Worm (Caenorhabditis elegans): Measurements from ENCODE around the gene frm-10.

Gene frm-10

DNA sequence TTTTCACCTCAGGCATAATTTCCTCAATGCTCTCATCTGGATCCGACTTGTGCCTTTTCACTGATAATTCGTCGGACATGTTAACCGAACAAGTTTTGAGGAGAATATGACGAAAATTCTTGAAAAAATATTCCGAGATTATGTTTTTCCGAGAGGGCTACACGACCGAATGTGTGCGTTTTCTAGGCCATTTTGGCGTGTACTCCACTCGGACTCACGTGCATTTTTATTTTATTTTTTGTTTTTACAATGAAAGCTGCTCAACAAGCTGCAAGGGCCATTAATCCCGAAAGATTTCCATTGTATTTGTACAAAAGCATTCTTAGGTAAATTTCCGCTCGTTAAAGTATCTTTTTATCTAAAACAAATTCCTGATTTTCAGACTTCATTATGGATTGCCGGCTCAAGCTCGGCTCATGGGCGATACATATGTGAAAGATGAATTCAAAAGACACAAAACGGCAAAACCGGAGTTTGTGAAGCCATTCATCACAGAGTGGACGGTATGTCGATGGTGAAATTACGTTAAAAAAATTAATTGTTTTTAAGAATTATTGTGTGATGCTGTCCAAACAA is 5.3 kb downstream of the frm-10 start, which contains the start of the genes F25H9.6 and F25H9.7 (continued):
- TF ChIP-seq fkh-10 (GFP tag; optimal IDR thresholded peaks at IDR 0.05): no peak
- peak; percentile 39 for TF ChIP-seq tbx-2 (tag; optimal IDR thresholded peaks at IDR 0.05)
- no peak for TF ChIP-seq ztf-11 (tag; optimal IDR thresholded peaks at IDR 0.05)
- TF ChIP-seq eor-1 (tag; optimal IDR thresholded peaks at IDR 0.05): no peak
- TF ChIP-seq aly-2 (tag; optimal IDR thresholded peaks at IDR 0.05): no peak
- no peak for TF ChIP-seq nhr-237 (tag; optimal IDR thresholded peaks at IDR 0.05)
- peak; percentile 18 for TF ChIP-seq egl-27 (tag; optimal IDR thresholded peaks at IDR 0.05)
- no peak for TF ChIP-seq ztf-4 (tag; optimal IDR thresholded peaks at IDR 0.05)
- no peak for TF ChIP-seq sea-2 (GFP tag; optimal IDR thresholded peaks at IDR 0.05)
- TF ChIP-seq lin-39 (tag; optimal IDR thresholded peaks at IDR 0.05): peak; percentile 49
- no peak for TF ChIP-seq unc-62 (GFP tag; optimal IDR thresholded peaks at IDR 0.05)
- no peak for TF ChIP-seq fkh-2 (tag; optimal IDR thresholded peaks at IDR 0.05)
- TF ChIP-seq lin-15B (tag; optimal IDR thresholded peaks at IDR 0.05): peak; percentile 76
- no peak for TF ChIP-seq ceh-82 (tag; optimal IDR thresholded peaks at IDR 0.05)
- TF ChIP-seq mml-1 (tag; optimal IDR thresholded peaks at IDR 0.05): no peak
- TF ChIP-seq nhr-77 (tag; optimal IDR thresholded peaks at IDR 0.05): peak; percentile 27
- TF ChIP-seq pqm-1 (tag; optimal IDR thresholded peaks at IDR 0.05): peak; percentile 60
- TF ChIP-seq egl-5 (tag; optimal IDR thresholded peaks at IDR 0.05): no peak
- TF ChIP-seq nhr-28 (tag; optimal IDR thresholded peaks at IDR 0.05): no peak
- peak; percentile 54 for TF ChIP-seq jun-1 (tag; optimal IDR thresholded peaks at IDR 0.05)
- TF ChIP-seq zag-1 (tag; optimal IDR thresholded peaks at IDR 0.05): no peak

DNA sequence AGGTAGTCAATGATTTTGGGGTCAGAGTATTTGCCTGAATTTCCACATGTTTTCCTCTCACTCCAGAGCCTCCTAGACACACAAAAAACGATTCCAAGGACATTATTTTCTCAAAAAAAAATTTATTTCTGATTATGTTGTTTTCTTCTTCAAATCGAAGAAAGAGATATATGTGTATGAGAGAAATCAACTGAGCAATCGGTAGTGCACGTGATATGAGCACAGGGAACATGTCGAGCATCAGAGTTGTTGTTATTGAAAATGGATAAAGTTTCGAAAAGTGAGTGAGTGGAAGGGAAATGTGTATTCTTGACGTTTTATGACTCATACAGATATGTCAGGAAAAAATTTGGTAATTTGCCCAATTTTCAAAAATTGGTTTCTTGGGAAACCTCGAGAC is 9.1 kb downstream of the frm-10 start:
- TF ChIP-seq lin-15B (tag; optimal IDR thresholded peaks at IDR 0.05) (no peak), nfya-1 (tag; optimal IDR thresholded peaks at IDR 0.05; ENCODE audit: insufficient read depth) (peak; percentile 8)

DNA sequence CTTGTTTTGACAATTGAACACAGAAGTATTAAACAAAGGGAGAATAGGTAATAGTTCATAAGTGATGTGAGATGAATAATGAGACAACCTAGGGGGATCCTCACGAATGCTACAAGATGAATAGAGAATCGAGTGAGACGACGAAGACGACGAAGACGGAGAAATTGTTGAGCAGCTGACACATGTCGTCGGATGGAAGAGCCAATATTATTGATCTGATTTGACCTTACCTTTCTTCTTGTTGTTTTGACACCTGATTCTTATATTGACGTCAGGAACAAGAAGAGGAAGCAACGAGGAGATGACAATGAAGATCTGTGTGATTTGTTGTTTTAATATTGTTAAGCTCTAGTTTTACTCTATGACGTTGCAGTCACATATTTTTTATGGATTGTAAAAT is 10.5 kb downstream of the frm-10 start, which contains the start of gene T10G3.1:
T10G3.1 (minus strand) TSS at position 213 of the 400 bp plus-strand sequence.
- TF ChIP-seq pha-4 (tag; optimal IDR thresholded peaks at IDR 0.05) (no peak), ceh-9 (tag; optimal IDR thresholded peaks at IDR 0.05) (no peak), lin-15B (tag; optimal IDR thresholded peaks at IDR 0.05) (no peak), ZK546.5 (tag; optimal IDR thresholded peaks at IDR 0.05) (no peak), ceh-82 (tag; optimal IDR thresholded peaks at IDR 0.05) (no peak), daf-12 (tag; optimal IDR thresholded peaks at IDR 0.05) (no peak), elt-2 (tag; optimal IDR thresholded peaks at IDR 0.05) (no peak), mdl-1 (tag; optimal IDR thresholded peaks at IDR 0.05) (no peak), nhr-237 (tag; optimal IDR thresholded peaks at IDR 0.05) (no peak), ztf-4 (tag; optimal IDR thresholded peaks at IDR 0.05) (no peak), nhr-12 (tag; optimal IDR thresholded peaks at IDR 0.05) (no peak), lin-39 (tag; optimal IDR thresholded peaks at IDR 0.05) (no peak), elt-1 (tag; optimal IDR thresholded peaks at IDR 0.05) (no peak), ama-1 (optimal IDR thresholded peaks at IDR 0.05) (no peak), nhr-11 (tag; optimal IDR thresholded peaks at IDR 0.05) (no peak), hmg-11 (tag; optimal IDR thresholded peaks at IDR 0.05) (no peak), nhr-76 (tag; optimal IDR thresholded peaks at IDR 0.05) (no peak), skn-1 (tag; optimal IDR thresholded peaks at IDR 0.05) (no peak), nhr-67 (tag; optimal IDR thresholded peaks at IDR 0.05) (no peak)

DNA sequence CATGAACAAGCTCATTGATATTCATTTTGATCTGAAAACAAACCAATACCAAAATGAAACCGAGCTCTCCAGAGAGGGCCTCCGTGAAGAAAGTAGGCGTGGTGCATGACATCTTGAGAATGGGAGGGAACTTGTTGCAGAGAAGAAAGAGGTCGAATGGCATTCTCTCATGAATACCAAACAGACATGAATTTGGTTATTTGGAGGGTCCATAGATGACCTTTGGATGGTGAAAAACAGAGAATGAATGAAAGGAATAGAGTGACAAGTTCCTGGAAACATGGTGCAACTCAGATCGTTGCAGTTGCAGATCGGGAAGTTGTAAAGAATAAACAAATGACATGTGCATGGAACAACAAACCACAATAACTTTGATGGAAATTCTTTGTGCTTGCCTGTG is 13.3 kb downstream of the frm-10 start, which contains the start of gene T10G3.8:
T10G3.8 (minus strand) TSS at position 101 of the 400 bp plus-strand sequence.
- TF ChIP-seq nhr-76 (tag; optimal IDR thresholded peaks at IDR 0.05) (no peak), eor-1 (tag; optimal IDR thresholded peaks at IDR 0.05) (no peak), ama-1 (optimal IDR thresholded peaks at IDR 0.05) (no peak), nfya-1 (tag; optimal IDR thresholded peaks at IDR 0.05; ENCODE audit: insufficient read depth) (no peak), nhr-67 (tag; optimal IDR thresholded peaks at IDR 0.05) (no peak), nhr-237 (tag; optimal IDR thresholded peaks at IDR 0.05) (no peak), nhr-11 (tag; optimal IDR thresholded peaks at IDR 0.05) (no peak), tbx-2 (tag; optimal IDR thresholded peaks at IDR 0.05) (no peak), elt-2 (tag; optimal IDR thresholded peaks at IDR 0.05) (no peak), sea-2 (GFP tag; optimal IDR thresholded peaks at IDR 0.05) (no peak), nhr-43 (tag; optimal IDR thresholded peaks at IDR 0.05; ENCODE audit: poor library complexity, severe bottlenecking) (no peak), nhr-12 (tag; optimal IDR thresholded peaks at IDR 0.05) (no peak), unc-62 (GFP tag; optimal IDR thresholded peaks at IDR 0.05) (no peak), nhr-28 (tag; optimal IDR thresholded peaks at IDR 0.05) (no peak), egl-27 (tag; optimal IDR thresholded peaks at IDR 0.05) (no peak), fkh-10 (GFP tag; optimal IDR thresholded peaks at IDR 0.05) (no peak), elt-1 (tag; optimal IDR thresholded peaks at IDR 0.05) (no peak), ceh-28 (tag; optimal IDR thresholded peaks at IDR 0.05) (no peak)
